Worm (Caenorhabditis elegans) whole organism, young adult: Measurements from ENCODE around the gene pho-6.

ENCODE experiments used
- madf-3 ChIP-seq: fragments of 200-800 bp; sonication (Bioruptor generic); IDR thresholded peaks from 2 replicates; pipeline ENCODE4 v1.3.6; 2022; ENCODE audit warnings: missing genetic modification reagents, missing genetic modification characterization, missing compliant biosample characterization
- sea-2 ChIP-seq: fragments of 200-800 bp; sonication (Bioruptor generic); IDR thresholded peaks from 2 replicates; pipeline ENCODE4 v1.3.6; 2022; ENCODE audit warnings: missing genetic modification characterization, missing compliant biosample characterization

The pho-6 gene

DNA sequence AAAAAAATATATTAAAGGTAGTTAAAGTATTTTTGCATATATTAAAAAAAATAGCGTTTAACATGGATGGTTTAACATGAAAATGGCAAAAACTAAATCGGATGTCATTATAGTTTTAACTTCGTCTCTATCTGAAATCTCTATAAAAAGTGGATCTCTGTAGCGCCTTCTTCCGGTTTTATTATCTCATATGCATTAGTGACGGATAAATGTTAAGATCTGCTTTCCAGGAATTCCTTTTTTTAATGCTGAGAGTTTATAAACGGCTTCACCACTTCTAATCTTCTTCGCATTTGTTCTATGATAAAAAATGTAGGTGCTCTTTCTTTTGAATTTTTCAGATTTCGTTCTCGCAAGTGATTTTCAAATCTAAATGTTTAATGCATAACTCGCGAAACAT, 51.8 kb downstream of the pho-6 start:
- no peak for TF ChIP-seq sea-2
- no peak for TF ChIP-seq madf-3 (GFP tag; lab: Robert Waterston, UW)
